Worm (Caenorhabditis elegans): ENCODE results near the gene pdzd-8.
A peak's percentile ranks its signal among the peaks of the same experiment; 100 is the strongest.

Gene pdzd-8

DNA sequence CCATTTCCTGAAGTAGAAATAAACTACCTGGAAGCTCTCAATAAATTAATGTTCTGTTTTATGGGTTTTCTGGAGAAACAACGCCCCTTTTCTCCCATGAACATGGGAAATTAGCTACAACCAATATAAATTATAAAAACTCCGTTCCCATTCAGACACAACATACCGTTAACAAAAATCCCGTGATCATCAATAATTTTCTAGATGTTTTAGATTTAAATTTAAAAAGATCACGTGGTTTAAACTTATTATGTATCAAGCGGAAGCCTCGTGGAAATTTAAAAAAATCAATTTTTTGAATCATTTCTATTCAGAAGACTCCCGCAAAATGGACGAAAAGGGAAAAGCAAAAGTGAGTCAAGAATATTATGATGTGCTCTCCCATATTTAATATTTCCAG is 9.4 kb upstream of the pdzd-8 start, which contains the start of gene C53B4.2:
Gene C53B4.2 (plus strand): TSS at position 301 of the 400 bp plus-strand sequence.
- TF ChIP-seq nhr-12 (tag; optimal IDR thresholded peaks at IDR 0.05), result no peak
- no peak for TF ChIP-seq sem-4 (tag; optimal IDR thresholded peaks at IDR 0.05)
- TF ChIP-seq ztf-11 (tag; optimal IDR thresholded peaks at IDR 0.05), result no peak
- TF ChIP-seq elt-3 (tag; optimal IDR thresholded peaks at IDR 0.05), result no peak
- TF ChIP-seq snpc-4 (tag; optimal IDR thresholded peaks at IDR 0.05), result no peak
- no peak for TF ChIP-seq zag-1 (tag; optimal IDR thresholded peaks at IDR 0.05)

ce11 chrIV:8967990-8968389 is 7.3 kb upstream of the pdzd-8 start, which contains the start of gene suex-2:
Gene suex-2, plus strand, starts transcription at chrIV:8968290.
- TF ChIP-seq elt-3 (tag; optimal IDR thresholded peaks at IDR 0.05), result no peak
- TF ChIP-seq nhr-129 (tag; optimal IDR thresholded peaks at IDR 0.05), result no peak
- TF ChIP-seq elt-1 (tag; optimal IDR thresholded peaks at IDR 0.05), result no peak
- TF ChIP-seq blmp-1 (tag; optimal IDR thresholded peaks at IDR 0.05; ENCODE audit: insufficient read depth), result no peak
- no peak for TF ChIP-seq nhr-11 (tag; optimal IDR thresholded peaks at IDR 0.05)
- no peak for TF ChIP-seq dmd-4 (tag; optimal IDR thresholded peaks at IDR 0.05)
- TF ChIP-seq lin-11 (tag; optimal IDR thresholded peaks at IDR 0.05), result no peak
- no peak for TF ChIP-seq F13H6.1 (tag; optimal IDR thresholded peaks at IDR 0.05)
- TF ChIP-seq nhr-237 (tag; optimal IDR thresholded peaks at IDR 0.05), result no peak

DNA sequence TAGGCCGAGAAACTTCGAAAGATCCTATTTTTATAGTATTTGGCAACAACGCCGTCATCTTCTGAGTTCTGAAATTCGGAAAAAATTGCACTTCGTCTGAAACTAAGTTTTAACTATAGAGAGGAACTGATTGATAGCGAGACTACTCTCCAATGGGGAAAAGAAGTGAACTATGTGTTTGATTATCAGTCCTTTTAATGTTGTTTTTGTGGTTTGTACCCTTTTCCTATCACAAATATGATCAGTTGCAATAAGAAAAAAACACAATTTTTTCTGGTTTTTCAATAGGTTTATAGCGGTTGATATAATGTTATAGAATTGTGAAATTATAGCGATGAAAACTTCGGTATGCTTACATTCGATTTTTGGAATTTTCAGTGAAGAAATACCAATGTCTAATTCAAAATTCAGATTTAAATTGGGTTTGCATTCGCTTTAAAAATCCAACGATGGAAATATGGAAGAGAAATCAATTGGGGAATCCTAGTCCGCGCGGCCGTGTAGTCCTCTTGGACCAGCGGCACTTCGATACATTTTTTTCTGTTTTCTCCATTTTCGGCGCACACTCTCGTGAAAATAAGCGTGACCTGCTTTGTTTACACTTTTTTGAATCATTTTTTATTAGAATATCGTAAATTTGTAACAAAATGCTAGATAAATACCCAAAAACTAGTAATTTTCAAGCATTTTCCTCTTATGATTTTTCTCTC is 1.9 kb upstream of the pdzd-8 start, which contains the start of gene C53B4.3:
Gene C53B4.3 (minus strand): TSS at position 464 of the 710 bp plus-strand sequence.
- TF ChIP-seq zag-1 (tag; optimal IDR thresholded peaks at IDR 0.05), result no peak
- peak; percentile 26 for TF ChIP-seq sem-4 (tag; optimal IDR thresholded peaks at IDR 0.05)
- TF ChIP-seq lsy-2 (tag; optimal IDR thresholded peaks at IDR 0.05), result peak; percentile 51 to 75
- TF ChIP-seq unc-62 (GFP tag; optimal IDR thresholded peaks at IDR 0.05), result no peak
- TF ChIP-seq lin-39 (tag; optimal IDR thresholded peaks at IDR 0.05), result no peak
- TF ChIP-seq dmd-4 (tag; optimal IDR thresholded peaks at IDR 0.05), result peak; percentile 28
- TF ChIP-seq ceh-82 (tag; optimal IDR thresholded peaks at IDR 0.05), result no peak
- TF ChIP-seq nhr-10 (tag; optimal IDR thresholded peaks at IDR 0.05), result no peak
- TF ChIP-seq peb-1 (tag; optimal IDR thresholded peaks at IDR 0.05), result no peak
- peak; percentile 58 for TF ChIP-seq gmeb-1 (tag; optimal IDR thresholded peaks at IDR 0.05)
- no peak for TF ChIP-seq mdl-1 (tag; optimal IDR thresholded peaks at IDR 0.05)
- no peak for TF ChIP-seq nhr-12 (tag; optimal IDR thresholded peaks at IDR 0.05)
- no peak for TF ChIP-seq mbf-1 (tag; optimal IDR thresholded peaks at IDR 0.05)
- no peak for TF ChIP-seq unc-39 (tag; optimal IDR thresholded peaks at IDR 0.05)
- TF ChIP-seq ama-1 (optimal IDR thresholded peaks at IDR 0.05), result no peak
- peak; percentile 89 for TF ChIP-seq sma-9 (GFP tag; optimal IDR thresholded peaks at IDR 0.05)
- TF ChIP-seq sma-9 (tag; optimal IDR thresholded peaks at IDR 0.05), result no peak
- no peak for TF ChIP-seq nhr-23 (tag; optimal IDR thresholded peaks at IDR 0.05)
- TF ChIP-seq unc-55 (GFP tag; optimal IDR thresholded peaks at IDR 0.05), result peak; percentile 65
- no peak for TF ChIP-seq ztf-11 (tag; optimal IDR thresholded peaks at IDR 0.05)
- TF ChIP-seq Y55F3AM.14 (GFP tag; optimal IDR thresholded peaks at IDR 0.05), result no peak
- no peak for TF ChIP-seq mab-5 (tag; optimal IDR thresholded peaks at IDR 0.05)
- no peak for TF ChIP-seq nhr-21 (tag; optimal IDR thresholded peaks at IDR 0.05)
- peak; percentile 81 for TF ChIP-seq F13H6.1 (tag; optimal IDR thresholded peaks at IDR 0.05)
- TF ChIP-seq lin-13 (GFP tag; optimal IDR thresholded peaks at IDR 0.05), result peak; percentile 19
- no peak for TF ChIP-seq elt-3 (tag; optimal IDR thresholded peaks at IDR 0.05)
- no peak for TF ChIP-seq nhr-11 (tag; optimal IDR thresholded peaks at IDR 0.05)
- no peak for TF ChIP-seq alr-1 (tag; optimal IDR thresholded peaks at IDR 0.05)
- peak; percentile 68 for TF ChIP-seq C34F6.9 (tag; optimal IDR thresholded peaks at IDR 0.05)
- TF ChIP-seq nhr-77 (tag; optimal IDR thresholded peaks at IDR 0.05), result no peak
- no peak for TF ChIP-seq nhr-237 (tag; optimal IDR thresholded peaks at IDR 0.05)
- TF ChIP-seq ztf-1 (GFP tag; conservative IDR thresholded peaks at IDR 0.05), result no peak
- no peak for TF ChIP-seq skn-1 (tag; optimal IDR thresholded peaks at IDR 0.05)
- no peak for TF ChIP-seq egl-27 (tag; optimal IDR thresholded peaks at IDR 0.05)
- no peak for TF ChIP-seq nhr-6 (tag; optimal IDR thresholded peaks at IDR 0.05)
- peak; percentile 24 for TF ChIP-seq nhr-129 (tag; optimal IDR thresholded peaks at IDR 0.05)
- peak; percentile 76 for TF ChIP-seq sma-3 (GFP tag; optimal IDR thresholded peaks at IDR 0.05)
- TF ChIP-seq nhr-25 (tag; optimal IDR thresholded peaks at IDR 0.05), result peak; percentile 70
- TF ChIP-seq fos-1 (tag; optimal IDR thresholded peaks at IDR 0.05), result peak; percentile 29
- no peak for TF ChIP-seq R02D3.7 (tag; optimal IDR thresholded peaks at IDR 0.05)
- no peak for TF ChIP-seq elt-1 (tag; optimal IDR thresholded peaks at IDR 0.05)
- TF ChIP-seq ZK546.5 (tag; optimal IDR thresholded peaks at IDR 0.05), result no peak
- TF ChIP-seq ceh-16 (tag; optimal IDR thresholded peaks at IDR 0.05), result no peak
- peak; percentile 7 for TF ChIP-seq lin-11 (tag; optimal IDR thresholded peaks at IDR 0.05)
- no peak for TF ChIP-seq blmp-1 (tag; optimal IDR thresholded peaks at IDR 0.05; ENCODE audit: insufficient read depth)
- peak; percentile 39 for TF ChIP-seq crh-2 (tag; optimal IDR thresholded peaks at IDR 0.05)
- peak; percentile 1 for TF ChIP-seq ztf-4 (tag; optimal IDR thresholded peaks at IDR 0.05)

Measured in whole organism, L2 larva.